Fruit fly (Drosophila melanogaster): ENCODE measurements around the gene RacGAP84C.
A peak's percentile ranks its signal among the peaks of the same experiment; 100 is the strongest.

RacGAP84C gene

dm6 chr3R:7330695-7331094 is 44.9 kb downstream of the RacGAP84C start:
- TF ChIP-seq gl (tag; optimal IDR thresholded peaks at IDR 0.05) (no peak), D1 (tag; optimal IDR thresholded peaks at IDR 0.05) (no peak), CG13204 (GFP tag; optimal IDR thresholded peaks at IDR 0.05) (no peak), CG17806 (tag; optimal IDR thresholded peaks at IDR 0.05) (no peak), CG15710 (tag; optimal IDR thresholded peaks at IDR 0.05) (no peak), CG4496 (GFP tag; IDR thresholded peaks at IDR 0.05) (peak; percentile 44; the same call in 1 of the 3 replicates), CG8301 (tag; optimal IDR thresholded peaks at IDR 0.05) (peak; percentile 63), rn (GFP tag; IDR thresholded peaks at IDR 0.05) (no peak), fd96Ca (GFP tag; IDR thresholded peaks at IDR 0.05) (peak; percentile 58; the same call in 2 of the 3 replicates), CG14655 (GFP tag; optimal IDR thresholded peaks at IDR 0.05) (peak; percentile 61), CG10348 (GFP tag; IDR thresholded peaks at IDR 0.05) (no peak), CG34367 (tag; optimal IDR thresholded peaks at IDR 0.05) (no peak), CG12605 (GFP tag; IDR thresholded peaks at IDR 0.05) (no peak), CG32121 (GFP tag; IDR thresholded peaks at IDR 0.05) (peak; percentile 72), CG8159 (tag; optimal IDR thresholded peaks at IDR 0.05) (no peak), Snoo (tag; optimal IDR thresholded peaks at IDR 0.05) (no peak), Ets98B (GFP tag; IDR thresholded peaks at IDR 0.05) (peak; percentile 68), Pif1B (GFP tag; optimal IDR thresholded peaks at IDR 0.05) (no peak), Pif1A (GFP tag; optimal IDR thresholded peaks at IDR 0.05) (peak; percentile 10), CG9948 (tag; optimal IDR thresholded peaks at IDR 0.05) (no peak), EcR (GFP tag; optimal IDR thresholded peaks at IDR 0.05) (no peak)

dm6 chr3R:7334613-7335012 is 48.9 kb downstream of the RacGAP84C start:
- TF ChIP-seq CG32121 (GFP tag; IDR thresholded peaks at IDR 0.05) = no peak
- TF ChIP-seq Ets98B (GFP tag; IDR thresholded peaks at IDR 0.05) = no peak
- no peak for TF ChIP-seq CG10348 (GFP tag; IDR thresholded peaks at IDR 0.05)
- no peak for TF ChIP-seq D1 (tag; optimal IDR thresholded peaks at IDR 0.05)
- TF ChIP-seq CG9948 (tag; optimal IDR thresholded peaks at IDR 0.05) = no peak

dm6 chr3R:7336454-7336853 is 50.7 kb downstream of the RacGAP84C start:
- TF ChIP-seq Ets98B (GFP tag; IDR thresholded peaks at IDR 0.05) = no peak
- peak; percentile 58 for TF ChIP-seq CG15710 (tag; optimal IDR thresholded peaks at IDR 0.05)
- peak; percentile 16 for TF ChIP-seq Pif1A (GFP tag; optimal IDR thresholded peaks at IDR 0.05)
- TF ChIP-seq CG8159 (tag; optimal IDR thresholded peaks at IDR 0.05) = peak; percentile 68
- no peak for TF ChIP-seq CG32121 (GFP tag; IDR thresholded peaks at IDR 0.05)
- peak; percentile 43 for TF ChIP-seq CG14655 (GFP tag; optimal IDR thresholded peaks at IDR 0.05)
- no peak for TF ChIP-seq rn (GFP tag; IDR thresholded peaks at IDR 0.05)
- TF ChIP-seq D1 (tag; optimal IDR thresholded peaks at IDR 0.05) = no peak
- TF ChIP-seq Snoo (tag; optimal IDR thresholded peaks at IDR 0.05) = peak; percentile 4
- TF ChIP-seq CG4496 (GFP tag; IDR thresholded peaks at IDR 0.05) = no peak
- TF ChIP-seq CG17806 (tag; optimal IDR thresholded peaks at IDR 0.05) = peak; percentile 54
- TF ChIP-seq CG10348 (GFP tag; IDR thresholded peaks at IDR 0.05) = no peak
- TF ChIP-seq CG9948 (tag; optimal IDR thresholded peaks at IDR 0.05) = peak; percentile 54
- peak; percentile 40 for TF ChIP-seq Pif1B (GFP tag; optimal IDR thresholded peaks at IDR 0.05)
- peak; percentile 17 for TF ChIP-seq CG34367 (tag; optimal IDR thresholded peaks at IDR 0.05)
- peak; percentile 3 for TF ChIP-seq CG8301 (tag; optimal IDR thresholded peaks at IDR 0.05)
- TF ChIP-seq CG12605 (GFP tag; IDR thresholded peaks at IDR 0.05) = no peak
- no peak for TF ChIP-seq CG13204 (GFP tag; optimal IDR thresholded peaks at IDR 0.05)
- no peak for TF ChIP-seq fd96Ca (GFP tag; IDR thresholded peaks at IDR 0.05)
- TF ChIP-seq gl (tag; optimal IDR thresholded peaks at IDR 0.05) = no peak
- no peak for TF ChIP-seq EcR (GFP tag; optimal IDR thresholded peaks at IDR 0.05)

All from whole organism, pupa.